Worm (Caenorhabditis elegans): ENCODE measurements around the gene Y43B11AR.1.

DNA sequence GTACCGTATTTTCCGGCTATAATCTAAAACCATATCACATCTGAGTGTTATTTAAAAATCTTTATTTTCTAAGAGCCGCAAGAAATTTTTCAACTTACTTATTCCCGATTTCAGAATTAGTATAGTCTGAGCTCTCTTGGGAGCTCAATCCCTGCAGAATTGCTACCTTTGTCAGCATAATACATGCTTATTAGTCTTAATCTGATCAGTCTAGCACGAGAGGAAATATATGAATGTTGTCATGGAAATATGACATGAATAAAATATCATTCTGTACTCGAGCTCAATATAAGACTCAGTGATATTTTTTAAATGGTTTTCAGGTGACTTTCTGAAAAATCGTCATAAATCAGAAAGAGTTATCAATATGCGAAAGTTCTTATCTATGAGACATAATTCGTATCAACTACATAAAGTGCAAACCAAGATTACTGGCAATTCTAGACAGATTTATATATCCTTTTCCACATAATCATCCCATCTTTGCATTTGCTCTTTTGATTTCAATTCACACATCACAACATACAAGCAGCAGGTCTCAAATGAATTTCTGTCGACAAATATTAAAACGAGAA lies 35.9 kb upstream of the Y43B11AR.1 start:
- TF ChIP-seq hlh-6 (tag; optimal IDR thresholded peaks at IDR 0.05), result no peak
- TF ChIP-seq dmd-4 (tag; optimal IDR thresholded peaks at IDR 0.05; ENCODE audit: borderline replicate concordance), result no peak
- no peak for TF ChIP-seq nfya-1 (tag; optimal IDR thresholded peaks at IDR 0.05)
- TF ChIP-seq che-1 (tag; optimal IDR thresholded peaks at IDR 0.05), result no peak
